Fruit fly (Drosophila melanogaster) whole organism, prepupa: ENCODE measurements around the gene SP1029.

Experiments
- Blimp-1 ChIP-seq: fragments of 200-800 bp; sonication (Bioruptor generic); optimal IDR thresholded peaks from 3 replicates; lab custom pipeline; 2017; ENCODE audit warnings: missing biosample characterization, missing genetic modification characterization, mild to moderate bottlenecking, moderate library complexity, missing genetic modification reagents
- topi ChIP-seq: fragments of 200-800 bp; sonication (Bioruptor generic); optimal IDR thresholded peaks from 3 replicates; lab custom pipeline; 2016; ENCODE audit warnings: missing biosample characterization, missing genetic modification characterization

DNA sequence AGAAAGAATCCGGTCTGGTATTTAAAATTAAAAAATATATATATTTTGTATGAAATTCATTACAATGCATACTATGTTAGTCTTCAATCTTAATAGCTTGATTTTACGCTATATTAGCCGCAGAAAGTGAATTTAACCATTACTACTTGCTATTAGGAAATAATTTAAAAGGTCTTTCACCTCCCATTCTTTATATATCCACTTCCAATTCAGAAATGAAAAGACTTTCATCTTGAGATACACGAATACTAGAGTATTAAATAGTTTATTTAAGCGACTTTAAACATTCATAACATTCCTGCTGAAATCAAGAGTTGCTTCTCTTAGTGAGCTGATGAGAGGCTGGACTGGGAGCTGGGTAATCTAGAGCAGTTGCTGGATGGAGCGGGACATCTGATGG lies 5.5 kb downstream of the SP1029 start, which contains the start of gene CG31445:
- no peak for TF ChIP-seq topi (GFP tag; lab: Kevin White, UChicago)
- TF ChIP-seq Blimp-1 (GFP tag; lab: Kevin White, UChicago): no peak
